Worm (Caenorhabditis elegans): ENCODE measurements around the gene thn-2.

DNA sequence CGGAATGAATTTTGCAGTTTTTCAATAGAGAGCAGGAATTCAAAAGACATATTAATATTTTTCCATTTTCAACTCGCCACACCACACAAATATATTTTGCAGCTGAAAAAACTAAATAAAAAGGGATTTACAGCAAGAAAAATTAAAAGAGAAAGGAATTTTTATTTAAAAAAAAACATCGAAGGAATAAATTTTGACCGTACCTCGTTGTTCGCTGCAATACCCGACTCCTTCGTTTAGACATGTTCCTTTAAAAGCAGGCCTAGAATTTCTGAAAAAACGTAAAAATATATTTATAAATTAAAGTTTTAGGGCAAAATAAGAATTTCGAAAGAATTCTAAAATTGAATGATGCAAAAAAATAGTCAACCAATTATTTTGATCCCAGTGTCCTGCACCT, 47.2 kb upstream of the thn-2 start, which contains the start of gene F19B6.1:
- TF ChIP-seq zag-1 (tag; optimal IDR thresholded peaks at IDR 0.05) (no peak), lsy-2 (tag; optimal IDR thresholded peaks at IDR 0.05) (no peak), unc-130 (tag; optimal IDR thresholded peaks at IDR 0.05) (no peak), nhr-237 (tag; optimal IDR thresholded peaks at IDR 0.05) (no peak), nhr-71 (tag; optimal IDR thresholded peaks at IDR 0.05) (no peak), alr-1 (tag; optimal IDR thresholded peaks at IDR 0.05; ENCODE audit: borderline replicate concordance) (no peak)
